1 fruit fly cellular context compared by ENCODE assay signal in genomic region chr3R:3846482-3847046, dm6.
TF ChIP-seq lines count a peak whose summit lies in the region.

TSS of gene CG41099 (plus strand) at chr3R:3846729.

TF ChIP-seq in whole organism, embryonic, 481 proteins besides CTCF, POLR2A, EP300 and RAD21 (continued from another document):
- TF ChIP-seq CG14710 (tag; optimal IDR thresholded peaks at IDR 0.05; lab: Kevin White, UChicago) = no peak
- TF ChIP-seq CG17612 (GFP tag; IDR thresholded peaks at IDR 0.05; lab: Robert Waterston, UW) = no peak
- TF ChIP-seq z (GFP tag; IDR thresholded peaks at IDR 0.05; lab: Robert Waterston, UW) = no peak
- no peak for TF ChIP-seq Nf-YB (GFP tag; optimal IDR thresholded peaks at IDR 0.05; lab: Kevin White, UChicago)
- TF ChIP-seq CG11504 (tag; optimal IDR thresholded peaks at IDR 0.05; lab: Kevin White, UChicago) = no peak
- peak; percentile 57 for TF ChIP-seq CG4617 (GFP tag; optimal IDR thresholded peaks at IDR 0.05; lab: Kevin White, UChicago; ENCODE audit: borderline replicate concordance)
- TF ChIP-seq tx (GFP tag; optimal IDR thresholded peaks at IDR 0.05; lab: Kevin White, UChicago) = no peak
- peak; percentile 100 for TF ChIP-seq CG17802 (tag; optimal IDR thresholded peaks at IDR 0.05; lab: Kevin White, UChicago)
- no peak for TF ChIP-seq Sox100B (GFP tag; optimal IDR thresholded peaks at IDR 0.05; lab: Kevin White, UChicago)
- peak; percentile 52 for TF ChIP-seq Ets65A (GFP tag; lab: Kevin White, UChicago)
- TF ChIP-seq CG17829 (tag; optimal IDR thresholded peaks at IDR 0.05; lab: Kevin White, UChicago) = no peak
- TF ChIP-seq Side (GFP tag; optimal IDR thresholded peaks at IDR 0.05; lab: Kevin White, UChicago) = no peak
- peak; percentile 72 for TF ChIP-seq slbo (GFP tag; IDR thresholded peaks at IDR 0.05; lab: Robert Waterston, UW)
- TF ChIP-seq CG7357 (GFP tag; IDR thresholded peaks at IDR 0.05; lab: Robert Waterston, UW) = peak; percentile 80
- TF ChIP-seq CG33213 (GFP tag; optimal IDR thresholded peaks at IDR 0.05; lab: Kevin White, UChicago) = peak; percentile 20
- no peak for TF ChIP-seq ase (GFP tag; IDR thresholded peaks at IDR 0.05; lab: Robert Waterston, UW)
- TF ChIP-seq Drgx (GFP tag; IDR thresholded peaks at IDR 0.05; lab: Robert Waterston, UW) = no peak
- peak; percentile 51 for TF ChIP-seq Lhr (GFP tag; optimal IDR thresholded peaks at IDR 0.05; lab: Kevin White, UChicago)
- no peak; the same call in 1 of the 2 replicates for TF ChIP-seq Rfx (GFP tag; IDR thresholded peaks at IDR 0.05; lab: Robert Waterston, UW)
- no peak for TF ChIP-seq Awh (GFP tag; IDR thresholded peaks at IDR 0.05; lab: Robert Waterston, UW)
- TF ChIP-seq Dref (GFP tag; IDR thresholded peaks at IDR 0.05; lab: Robert Waterston, UW) = peak; percentile 61
- no peak for TF ChIP-seq gcm2 (GFP tag; optimal IDR thresholded peaks at IDR 0.05; lab: Kevin White, UChicago)
- no peak for TF ChIP-seq ewg (GFP tag; optimal IDR thresholded peaks at IDR 0.05; lab: Kevin White, UChicago)
- no peak for TF ChIP-seq CG16863 (GFP tag; optimal IDR thresholded peaks at IDR 0.05; lab: Kevin White, UChicago)
- TF ChIP-seq fu2 (GFP tag; optimal IDR thresholded peaks at IDR 0.05; lab: Kevin White, UChicago) = no peak
- TF ChIP-seq CG10321 (GFP tag; IDR thresholded peaks at IDR 0.05; lab: Robert Waterston, UW) = no peak
- TF ChIP-seq Mad (GFP tag; optimal IDR thresholded peaks at IDR 0.05; lab: Kevin White, UChicago) = no peak
- TF ChIP-seq Optix (GFP tag; IDR thresholded peaks at IDR 0.05; lab: Robert Waterston, UW) = no peak
- no peak for TF ChIP-seq Doc3 (GFP tag; IDR thresholded peaks at IDR 0.05; lab: Robert Waterston, UW; ENCODE audit: partially characterized antibody)
- no peak for TF ChIP-seq CG10565 (GFP tag; optimal IDR thresholded peaks at IDR 0.05; lab: Kevin White, UChicago)
- TF ChIP-seq CG18599 (GFP tag; optimal IDR thresholded peaks at IDR 0.05; lab: Kevin White, UChicago) = no peak
- TF ChIP-seq Gug (GFP tag; IDR thresholded peaks at IDR 0.05; lab: Robert Waterston, UW) = no peak; the same call in 3 of the 4 replicates
- TF ChIP-seq fd64A (GFP tag; optimal IDR thresholded peaks at IDR 0.05; lab: Kevin White, UChicago) = no peak
- no peak for TF ChIP-seq CG11398 (GFP tag; optimal IDR thresholded peaks at IDR 0.05; lab: Kevin White, UChicago)
- no peak for TF ChIP-seq CG3281 (GFP tag; optimal IDR thresholded peaks at IDR 0.05; lab: Kevin White, UChicago)
- TF ChIP-seq CG6854 (GFP tag; optimal IDR thresholded peaks at IDR 0.05; lab: Kevin White, UChicago) = no peak
- TF ChIP-seq tup (GFP tag; optimal IDR thresholded peaks at IDR 0.05; lab: Kevin White, UChicago) = no peak
- TF ChIP-seq CG15601 (tag; optimal IDR thresholded peaks at IDR 0.05; lab: Kevin White, UChicago) = no peak
- TF ChIP-seq cad (GFP tag; optimal IDR thresholded peaks at IDR 0.05; lab: Kevin White, UChicago) = no peak
- TF ChIP-seq CG11695 (GFP tag; IDR thresholded peaks at IDR 0.05; lab: Robert Waterston, UW) = no peak
- TF ChIP-seq CG14441 (GFP tag; IDR thresholded peaks at IDR 0.05; lab: Robert Waterston, UW) = no peak
- TF ChIP-seq CG16813 (GFP tag; IDR thresholded peaks at IDR 0.05; lab: Robert Waterston, UW; ENCODE audit: partially characterized antibody) = no peak
- TF ChIP-seq CG32772 (GFP tag; IDR thresholded peaks at IDR 0.05; lab: Robert Waterston, UW) = peak; percentile 35; the same call in 1 of the 2 replicates
- no peak for TF ChIP-seq CG6683 (GFP tag; optimal IDR thresholded peaks at IDR 0.05; lab: Kevin White, UChicago)
- no peak for TF ChIP-seq pb (GFP tag; optimal IDR thresholded peaks at IDR 0.05; lab: Kevin White, UChicago)
- TF ChIP-seq dan (GFP tag; IDR thresholded peaks at IDR 0.05; lab: Robert Waterston, UW) = no peak
- no peak for TF ChIP-seq maf-S (GFP tag; optimal IDR thresholded peaks at IDR 0.05; lab: Kevin White, UChicago)
